Worm (Caenorhabditis elegans) whole organism, L2 larva: Measurements from ENCODE around the gene mrpl-49.

ENCODE experiments used
- egl-27 ChIP-seq: sonication (generic microtip); optimal IDR thresholded peaks from 3 replicates; lab custom pipeline; 2017; ENCODE audit warnings: missing biosample characterization, missing genetic modification reagents, missing genetic modification characterization
- lin-39 ChIP-seq: fragments of 150-350 bp; optimal IDR thresholded peaks from 2 replicates; lab custom pipeline; 2014; ENCODE audit warnings: missing biosample characterization, missing genetic modification reagents, missing genetic modification characterization
- lsy-2 ChIP-seq, 2 experiments: fragments of 150-350 bp in 1 of 2; sonication (generic microtip) in 1 of 2; optimal IDR thresholded peaks; 2 replicates each; lab custom pipeline; 2014 to 2017; ENCODE audit warnings: missing biosample characterization in 2 of 2, missing genetic modification characterization in 2 of 2
- mdl-1 ChIP-seq, 2 experiments: fragments of 150-350 bp in 1 of 2; sonication (generic microtip) in 1 of 2; optimal IDR thresholded peaks; 2 replicates each; lab custom pipeline; 2017; ENCODE audit warnings: missing biosample characterization in 2 of 2, missing genetic modification characterization in 2 of 2
- nhr-6 ChIP-seq: fragments of 150-350 bp; optimal IDR thresholded peaks from 2 replicates; lab custom pipeline; 2014; ENCODE audit warnings: missing biosample characterization, missing genetic modification characterization
- zag-1 ChIP-seq: fragments of 150-350 bp; optimal IDR thresholded peaks from 2 replicates; lab custom pipeline; 2014; ENCODE audit warnings: missing biosample characterization, missing genetic modification characterization

DNA sequence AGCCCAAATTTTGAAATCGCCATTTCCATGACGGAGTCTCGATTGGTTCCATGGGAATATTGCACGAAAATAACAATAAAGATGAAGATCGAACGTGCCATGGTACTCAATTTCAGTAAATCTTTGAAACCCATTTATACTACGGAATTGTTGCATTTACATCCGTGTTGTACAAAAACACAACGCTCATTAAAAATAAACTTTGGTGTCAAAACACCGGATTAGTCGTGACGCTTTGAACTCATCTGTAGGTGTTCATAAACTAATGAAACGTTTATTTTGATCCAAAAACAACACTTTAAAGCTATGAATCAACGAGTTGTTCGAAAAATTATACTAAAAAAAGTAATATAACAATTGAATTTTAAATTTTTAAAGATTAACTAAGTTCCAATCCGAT is 14.3 kb upstream of the mrpl-49 start, which contains the start of gene R11D1.4:
- TF ChIP-seq egl-27 (no peak), lin-39 (no peak), lsy-2 (tag; optimal IDR thresholded peaks at IDR 0.05; lab: Kevin White, UChicago) (no peak), zag-1 (tag; lab: Kevin White, UChicago) (no peak), nhr-6 (no peak), mdl-1 (tag; optimal IDR thresholded peaks at IDR 0.05; lab: Kevin White, UChicago) (no peak)
